Worm (Caenorhabditis elegans): Measurements from ENCODE around the gene ZC443.4.

ZC443.4 gene

ce11 chrV:12795927-12796326 is 23.8 kb downstream of the ZC443.4 start:
- TF ChIP-seq lin-35 (GFP tag; optimal IDR thresholded peaks at IDR 0.05) (no peak), F49E8.2 (tag; optimal IDR thresholded peaks at IDR 0.05; ENCODE audit: insufficient read depth) (no peak), ztf-25 (GFP tag; IDR thresholded peaks at IDR 0.05) (no peak), aptf-3 (GFP tag; IDR thresholded peaks at IDR 0.05) (no peak), rec-8 (tag; optimal IDR thresholded peaks at IDR 0.05) (no peak)

- TF ChIP-seq ceh-79 (tag; optimal IDR thresholded peaks at IDR 0.05) (no peak), nhr-80 (tag; optimal IDR thresholded peaks at IDR 0.05) (peak; percentile 62), rec-8 (tag; optimal IDR thresholded peaks at IDR 0.05) (no peak)
Observed at ce11 chrV:12795196-12795595, 24.5 kb downstream of the ZC443.4 start, which contains the start of gene ugt-4. ugt-4 (minus strand) TSS chrV:12795336.

ce11 chrV:12792752-12793151 is 26.9 kb downstream of the ZC443.4 start, which contains the start of gene ugt-5:
ugt-5 (minus strand) TSS chrV:12792965.
- TF ChIP-seq Y79H2A.3 (GFP tag; conservative IDR thresholded peaks at IDR 0.05) = no peak
- peak; percentile 22 for TF ChIP-seq nhr-80 (tag; optimal IDR thresholded peaks at IDR 0.05)
- no peak for TF ChIP-seq attf-6 (GFP tag; IDR thresholded peaks at IDR 0.05)

ce11 chrV:12790188-12790587 is 29.5 kb downstream of the ZC443.4 start, which contains the start of gene srbc-43:
srbc-43 (minus strand) TSS chrV:12790518.
- no peak for TF ChIP-seq F52B5.7 (tag; optimal IDR thresholded peaks at IDR 0.05)

- TF ChIP-seq F37B4.10 (GFP tag; IDR thresholded peaks at IDR 0.05) (no peak), him-1 (tag; optimal IDR thresholded peaks at IDR 0.05) (no peak), atf-7 (tag; optimal IDR thresholded peaks at IDR 0.05) (no peak), nhr-120 (GFP tag; IDR thresholded peaks at IDR 0.05) (no peak), ccch-3 (GFP tag; optimal IDR thresholded peaks at IDR 0.05) (no peak), ekl-4 (GFP tag; IDR thresholded peaks at IDR 0.05) (no peak), bed-1 (GFP tag; IDR thresholded peaks at IDR 0.05) (no peak), egl-18 (GFP tag; IDR thresholded peaks at IDR 0.05) (no peak), F22D6.2 (tag; optimal IDR thresholded peaks at IDR 0.05) (no peak), snpc-1.3 (tag; optimal IDR thresholded peaks at IDR 0.05; ENCODE audit: insufficient read depth) (no peak), ztf-25 (GFP tag; IDR thresholded peaks at IDR 0.05) (no peak), ama-1 (optimal IDR thresholded peaks at IDR 0.05) (no peak), ama-1 (GFP tag; optimal IDR thresholded peaks at IDR 0.05) (no peak), lsy-27 (tag; optimal IDR thresholded peaks at IDR 0.05; ENCODE audit: borderline replicate concordance, insufficient read depth) (no peak), B0035.1 (tag; optimal IDR thresholded peaks at IDR 0.05) (no peak), let-526 (GFP tag; IDR thresholded peaks at IDR 0.05) (no peak), aptf-3 (GFP tag; IDR thresholded peaks at IDR 0.05) (no peak), nhr-90 (tag; optimal IDR thresholded peaks at IDR 0.05) (no peak), sdz-38 (tag; optimal IDR thresholded peaks at IDR 0.05) (no peak), hrde-1 (tag; optimal IDR thresholded peaks at IDR 0.05; ENCODE audit: borderline replicate concordance) (no peak)
Observed at ce11 chrV:12788451-12788850, 31.2 kb downstream of the ZC443.4 start, which contains the start of gene srbc-44. srbc-44 (minus strand) TSS chrV:12788551.

- TF ChIP-seq egrh-3 (GFP tag; IDR thresholded peaks at IDR 0.05) = no peak
- no peak for TF ChIP-seq die-1 (tag; optimal IDR thresholded peaks at IDR 0.05)
- TF ChIP-seq rcor-1 (GFP tag; IDR thresholded peaks at IDR 0.05) = no peak
- TF ChIP-seq F52B5.7 (tag; optimal IDR thresholded peaks at IDR 0.05) = no peak
- no peak for TF ChIP-seq ceh-100 (GFP tag; IDR thresholded peaks at IDR 0.05)
- TF ChIP-seq hrde-1 (tag; optimal IDR thresholded peaks at IDR 0.05; ENCODE audit: borderline replicate concordance) = no peak
- no peak for TF ChIP-seq B0019.2 (GFP tag; conservative IDR thresholded peaks at IDR 0.05)
- TF ChIP-seq F10E7.11 (tag; optimal IDR thresholded peaks at IDR 0.05) = no peak
- no peak for TF ChIP-seq madf-10 (tag; optimal IDR thresholded peaks at IDR 0.05)
- TF ChIP-seq nhr-90 (tag; optimal IDR thresholded peaks at IDR 0.05) = no peak
- no peak for TF ChIP-seq egl-18 (GFP tag; IDR thresholded peaks at IDR 0.05)
- TF ChIP-seq hlh-12 (tag; optimal IDR thresholded peaks at IDR 0.05) = no peak
- no peak for TF ChIP-seq D2030.7 (GFP tag; IDR thresholded peaks at IDR 0.05)
- no peak for TF ChIP-seq bed-1 (GFP tag; IDR thresholded peaks at IDR 0.05)
- no peak for TF ChIP-seq let-607 (tag; optimal IDR thresholded peaks at IDR 0.05)
- no peak for TF ChIP-seq cebp-1 (GFP tag; IDR thresholded peaks at IDR 0.05)
- TF ChIP-seq cebp-1 (tag; optimal IDR thresholded peaks at IDR 0.05) = no peak
- no peak for TF ChIP-seq rec-8 (tag; optimal IDR thresholded peaks at IDR 0.05)
Observed at ce11 chrV:12787026-12787425, 32.7 kb downstream of the ZC443.4 start, which contains the start of gene fkb-4. fkb-4 (minus strand) TSS chrV:12787126.
